Worm (Caenorhabditis elegans): ENCODE measurements around the gene amt-3.

Gene amt-3

DNA sequence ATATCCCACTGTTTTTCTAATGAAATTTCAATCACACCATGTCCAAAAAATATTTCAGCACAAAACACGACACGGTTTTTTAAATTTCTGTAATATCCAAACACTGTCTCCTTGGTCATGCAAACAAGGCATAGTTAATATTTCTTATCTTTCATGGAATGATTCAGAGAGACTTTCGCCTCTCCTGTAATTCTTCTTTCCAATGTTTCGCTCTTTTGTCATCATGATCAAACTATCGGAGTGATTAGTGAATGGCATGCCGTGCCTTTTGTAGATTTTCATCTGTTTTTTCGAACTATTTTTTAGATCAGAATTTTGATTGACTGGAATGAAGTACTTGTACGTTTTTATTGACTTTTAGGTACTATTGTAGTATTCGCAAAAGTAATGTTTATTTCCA lies 15.4 kb upstream of the amt-3 start:
- TF ChIP-seq atf-7 (tag; optimal IDR thresholded peaks at IDR 0.05) (peak; percentile 9), snpc-1.3 (tag; optimal IDR thresholded peaks at IDR 0.05; ENCODE audit: insufficient read depth) (no peak), nhr-80 (tag; optimal IDR thresholded peaks at IDR 0.05) (peak; percentile 93), hmg-1.2 (GFP tag; IDR thresholded peaks at IDR 0.05) (no peak)

DNA sequence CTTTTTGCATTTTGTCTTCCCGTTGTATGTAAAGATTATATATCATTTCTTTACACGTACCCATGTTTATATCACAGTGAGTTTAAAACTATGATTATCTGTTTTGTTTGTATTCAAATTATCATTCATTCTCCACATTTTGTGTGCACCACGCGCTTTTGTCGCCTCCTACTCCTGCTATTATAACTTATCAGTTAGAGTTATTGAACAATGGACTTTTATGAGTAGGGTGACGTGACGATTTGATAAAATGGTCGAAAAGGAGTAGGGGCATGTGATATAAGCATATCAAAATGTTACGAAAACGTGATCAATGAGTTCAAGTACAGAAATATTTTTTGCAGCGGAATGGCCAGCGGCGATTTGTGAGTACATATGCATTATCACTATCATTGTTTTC lies 13.9 kb upstream of the amt-3 start:
- TF ChIP-seq madf-3 (GFP tag; IDR thresholded peaks at IDR 0.05) = no peak
- TF ChIP-seq xnd-1 (tag; optimal IDR thresholded peaks at IDR 0.05) = no peak
- peak; percentile 78 for TF ChIP-seq atf-7 (tag; optimal IDR thresholded peaks at IDR 0.05)
- TF ChIP-seq attf-3 (GFP tag; conservative IDR thresholded peaks at IDR 0.05) = no peak
- TF ChIP-seq unc-62 (GFP tag; optimal IDR thresholded peaks at IDR 0.05) = peak; percentile 57
- peak; percentile 89 for TF ChIP-seq nhr-80 (tag; optimal IDR thresholded peaks at IDR 0.05)
- peak; percentile 83 for TF ChIP-seq pha-4 (tag; optimal IDR thresholded peaks at IDR 0.05)
- peak; percentile 34 for TF ChIP-seq ztf-22 (GFP tag; optimal IDR thresholded peaks at IDR 0.05)

DNA sequence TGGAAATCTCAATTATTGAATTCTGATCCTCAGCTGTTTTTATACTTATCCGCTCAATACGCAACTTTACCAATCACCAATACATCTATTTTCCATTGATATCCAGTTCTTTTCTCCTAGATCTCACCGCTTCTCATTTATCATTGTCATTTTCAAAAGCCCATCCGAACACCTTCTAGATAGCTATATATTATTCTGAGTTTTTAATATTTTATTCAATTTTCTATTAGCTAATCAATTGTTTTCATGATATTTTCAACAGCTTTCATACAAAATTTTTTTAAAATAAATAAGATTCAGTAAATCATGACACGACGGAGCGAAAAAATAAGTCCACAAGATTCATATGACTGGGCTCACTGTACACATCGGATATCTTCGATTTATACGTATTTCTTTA lies 12.2 kb upstream of the amt-3 start, which contains the start of gene F49E12.12:
F49E12.12 (plus strand) TSS at position 301 of the 400 bp plus-strand sequence.
- TF ChIP-seq F23B12.7 (tag; optimal IDR thresholded peaks at IDR 0.05; ENCODE audit: insufficient read depth) = no peak
- no peak for TF ChIP-seq ztf-18 (tag; optimal IDR thresholded peaks at IDR 0.05)
- no peak for TF ChIP-seq ceh-58 (GFP tag; IDR thresholded peaks at IDR 0.05)
- TF ChIP-seq nhr-179 (tag; optimal IDR thresholded peaks at IDR 0.05) = no peak
- TF ChIP-seq F52B5.7 (tag; optimal IDR thresholded peaks at IDR 0.05) = no peak
- no peak for TF ChIP-seq attf-3 (GFP tag; conservative IDR thresholded peaks at IDR 0.05)
- no peak for TF ChIP-seq lsl-1 (GFP tag; optimal IDR thresholded peaks at IDR 0.05)
- TF ChIP-seq F57A8.1 (GFP tag; optimal IDR thresholded peaks at IDR 0.05) = no peak

DNA sequence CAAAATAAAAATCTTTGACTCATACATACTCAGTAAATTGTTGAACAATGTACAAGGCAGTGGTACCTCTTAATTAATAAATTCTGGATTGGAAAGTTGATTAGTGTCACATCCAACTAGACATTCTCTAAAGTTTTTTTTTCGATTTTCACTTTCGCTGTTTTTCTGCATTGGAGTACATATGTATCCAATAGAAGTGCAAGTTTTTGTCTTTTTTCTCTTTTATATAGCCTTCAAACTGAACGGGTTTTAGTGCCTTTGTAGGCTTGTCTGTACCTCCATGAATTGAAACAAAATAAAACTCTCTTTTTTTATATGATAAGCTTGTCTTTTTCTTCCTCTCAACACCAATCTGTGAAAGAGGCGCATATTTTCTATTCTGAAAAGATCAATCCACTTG lies 11.2 kb upstream of the amt-3 start:
- no peak for TF ChIP-seq sdz-38 (tag; optimal IDR thresholded peaks at IDR 0.05)
- no peak for TF ChIP-seq chd-7 (tag; optimal IDR thresholded peaks at IDR 0.05)
- no peak for TF ChIP-seq nfyb-1 (GFP tag; IDR thresholded peaks at IDR 0.05)
- TF ChIP-seq ceh-27 (GFP tag; optimal IDR thresholded peaks at IDR 0.05) = no peak
- TF ChIP-seq Y95B8A.8 (GFP tag; IDR thresholded peaks at IDR 0.05) = no peak
- TF ChIP-seq nhr-27 (tag; optimal IDR thresholded peaks at IDR 0.05) = no peak
- no peak for TF ChIP-seq sea-2 (GFP tag; IDR thresholded peaks at IDR 0.05)
- TF ChIP-seq nhr-179 (tag; optimal IDR thresholded peaks at IDR 0.05) = no peak
- no peak for TF ChIP-seq mxl-1 (tag; optimal IDR thresholded peaks at IDR 0.05)

DNA sequence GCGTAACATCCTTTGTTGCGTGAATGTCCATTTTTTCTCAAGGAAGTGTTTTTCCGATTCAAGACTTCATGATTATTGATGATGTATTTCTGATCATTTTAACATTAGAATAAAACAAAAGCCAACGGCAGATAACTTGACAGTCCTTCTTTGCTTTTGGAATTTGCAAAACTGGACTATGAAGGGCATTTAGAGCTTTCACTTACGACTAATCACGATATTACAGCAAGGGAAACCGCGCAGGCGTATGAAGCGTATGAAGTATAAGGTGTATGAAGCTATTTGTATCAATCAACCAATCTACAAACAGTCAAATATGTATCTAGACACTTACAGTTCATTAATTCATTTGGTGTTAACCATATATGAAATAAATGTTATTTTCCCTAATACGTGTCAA lies 8.8 kb upstream of the amt-3 start:
- no peak for TF ChIP-seq ztf-22 (GFP tag; optimal IDR thresholded peaks at IDR 0.05)
- no peak for TF ChIP-seq cebp-1 (GFP tag; IDR thresholded peaks at IDR 0.05)
- TF ChIP-seq cebp-1 (tag; optimal IDR thresholded peaks at IDR 0.05) = no peak
- no peak for TF ChIP-seq hmg-1.2 (GFP tag; IDR thresholded peaks at IDR 0.05)
- TF ChIP-seq dpl-1 (GFP tag; optimal IDR thresholded peaks at IDR 0.05) = no peak
- TF ChIP-seq bed-2 (GFP tag; IDR thresholded peaks at IDR 0.05) = no peak
- TF ChIP-seq snpc-1.3 (tag; optimal IDR thresholded peaks at IDR 0.05; ENCODE audit: insufficient read depth) = no peak
- no peak for TF ChIP-seq egl-18 (GFP tag; IDR thresholded peaks at IDR 0.05)
- no peak for TF ChIP-seq Y56A3A.18 (GFP tag; IDR thresholded peaks at IDR 0.05)
- TF ChIP-seq Y95B8A.8 (GFP tag; IDR thresholded peaks at IDR 0.05) = no peak
- no peak for TF ChIP-seq mes-4 (tag; optimal IDR thresholded peaks at IDR 0.05)
- no peak for TF ChIP-seq ztf-18 (tag; optimal IDR thresholded peaks at IDR 0.05)
- no peak for TF ChIP-seq madf-6 (GFP tag; IDR thresholded peaks at IDR 0.05)
- no peak for TF ChIP-seq ceh-40 (GFP tag; IDR thresholded peaks at IDR 0.05)
